Worm (Caenorhabditis elegans): ENCODE measurements around the gene hil-3.
"Not testable (repeated sequence)": the region's sequence is repeated elsewhere in the genome, so short reads cannot be mapped to it uniquely, and the experiment has no call there.

DNA sequence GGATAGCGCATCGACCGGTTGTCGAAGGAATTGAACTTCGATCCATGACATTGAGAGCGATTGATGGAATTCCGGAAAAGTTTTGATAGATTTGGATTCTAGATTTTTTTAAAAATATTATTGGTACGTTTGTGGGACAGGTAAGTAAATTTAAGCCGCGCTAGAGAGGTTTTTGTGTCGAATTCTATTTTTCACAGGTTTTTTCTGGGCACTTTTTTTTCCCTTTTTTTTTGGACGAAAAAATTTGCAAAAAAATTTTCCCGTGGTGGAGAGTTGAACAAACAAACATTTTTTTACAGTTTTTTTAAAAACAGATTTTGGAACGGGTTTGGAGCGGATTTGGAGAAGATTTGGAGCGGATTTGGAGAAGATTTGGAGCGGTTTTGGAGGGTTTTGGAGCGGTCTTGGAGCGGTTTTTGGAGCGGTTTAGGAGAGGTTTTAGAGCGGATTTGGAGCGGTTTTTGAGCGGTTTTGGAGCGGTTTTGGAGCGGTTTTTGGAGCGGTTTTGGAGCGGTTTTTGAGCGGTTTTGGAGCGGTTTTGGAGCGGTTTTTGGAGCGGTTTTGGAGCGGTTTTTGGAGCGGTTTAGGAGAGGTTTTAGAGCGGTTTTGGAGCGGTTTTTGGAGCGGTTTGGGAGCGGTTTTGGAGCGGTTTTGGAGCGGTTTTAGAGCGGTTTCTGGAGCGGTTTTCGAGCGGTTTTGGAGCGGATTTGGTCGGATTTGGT, 22.8 kb downstream of the hil-3 start, which contains the start of gene C17H11.4:
- peak; percentile 79 for TF ChIP-seq ztf-23 (GFP tag; IDR thresholded peaks at IDR 0.05)
- TF ChIP-seq med-1 (GFP tag; optimal IDR thresholded peaks at IDR 0.05; ENCODE audit: insufficient read depth); cog-1 (tag; optimal IDR thresholded peaks at IDR 0.05); ztf-29 (GFP tag; IDR thresholded peaks at IDR 0.05): not testable (repeated sequence)
- TF ChIP-seq klf-2 (GFP tag; conservative IDR thresholded peaks at IDR 0.05), result peak; percentile 67; the same call in 1 of the 2 replicates
- TF ChIP-seq T22C8.4 (GFP tag; IDR thresholded peaks at IDR 0.05), result 0 out of 2 replicates have a peak, but pooled peaks have one; percentile 10
- TF ChIP-seq flt-1 (GFP tag; IDR thresholded peaks at IDR 0.05), result peak; percentile 86
- TF ChIP-seq tab-1 (GFP tag; IDR thresholded peaks at IDR 0.05), result peak; percentile 75; the same call in 1 of the 2 replicates

All from whole organism, midembryonic.